Fruit fly (Drosophila melanogaster): ENCODE measurements around the gene jar.

The jar gene

DNA sequence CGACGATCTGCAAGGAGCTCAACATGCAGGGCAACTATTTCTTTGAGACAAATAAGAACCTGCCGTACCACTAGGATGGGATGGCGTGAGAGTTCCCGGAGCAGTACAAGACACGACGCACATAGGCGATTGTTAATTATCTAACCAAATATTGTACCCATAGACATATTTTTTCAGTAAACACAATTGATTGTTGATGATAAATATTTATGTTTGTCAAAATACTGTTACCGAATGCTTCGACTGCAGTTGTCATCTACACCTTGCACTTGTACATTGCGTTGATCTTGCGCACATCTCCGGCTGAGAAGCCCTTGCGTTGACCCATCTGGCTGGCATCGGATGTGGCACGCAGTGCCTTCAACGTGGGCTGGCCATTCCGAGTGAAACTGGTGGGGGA is 22.1 kb upstream of the jar start:
- TF ChIP-seq Smox (GFP tag; optimal IDR thresholded peaks at IDR 0.05) (no peak), CG10669 (GFP tag; optimal IDR thresholded peaks at IDR 0.05) (no peak), Ets96B (tag; optimal IDR thresholded peaks at IDR 0.05) (no peak), fkh (GFP tag; optimal IDR thresholded peaks at IDR 0.05) (peak; percentile 50), eg (GFP tag; IDR thresholded peaks at IDR 0.05) (no peak), vri (GFP tag; optimal IDR thresholded peaks at IDR 0.05) (no peak)

DNA sequence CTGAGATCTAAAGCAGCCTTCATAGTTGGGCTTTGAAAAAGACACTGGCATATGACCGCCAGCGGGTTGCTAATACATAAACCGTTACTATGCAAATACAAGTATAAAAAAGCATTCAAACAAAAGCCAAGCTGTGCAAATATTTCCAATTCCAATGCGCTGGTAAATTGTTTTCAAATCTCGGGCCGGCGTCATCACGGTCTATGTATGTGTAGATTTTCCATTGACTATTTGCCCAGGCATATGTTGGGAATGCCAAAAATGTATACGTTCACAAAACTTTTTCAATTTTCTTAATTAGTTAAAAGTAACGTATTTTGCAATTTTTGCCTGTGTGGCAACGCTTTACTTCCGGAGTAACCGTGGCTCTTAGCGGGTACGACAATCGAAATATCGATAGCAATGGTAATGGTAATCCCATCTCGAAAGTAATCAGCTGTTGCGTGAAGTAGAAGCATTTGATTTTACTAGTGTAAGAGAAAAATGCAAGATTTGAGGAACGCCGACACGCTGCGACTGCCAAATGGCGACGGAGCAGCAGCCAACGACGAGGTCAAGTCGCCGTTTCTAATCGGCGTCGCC is 18.8 kb upstream of the jar start, which contains the start of the genes CG34290 and Uck:
CG34290 (minus strand) TSS at position 51 of the 582 bp plus-strand sequence.
Uck (plus strand) TSS at position 405 of the 582 bp plus-strand sequence.
- TF ChIP-seq dac (GFP tag; optimal IDR thresholded peaks at IDR 0.05) (no peak), CG4318 (GFP tag; optimal IDR thresholded peaks at IDR 0.05) (no peak), ss (GFP tag; optimal IDR thresholded peaks at IDR 0.05) (peak in 1 of 2 experiments; percentile 73), Blimp-1 (GFP tag; optimal IDR thresholded peaks at IDR 0.05) (peak; percentile 41), Met (GFP tag; optimal IDR thresholded peaks at IDR 0.05) (no peak), CG3032 (tag; optimal IDR thresholded peaks at IDR 0.05) (peak; percentile 39), CG6808 (GFP tag; optimal IDR thresholded peaks at IDR 0.05) (peak; percentile 51), fd85E (GFP tag; optimal IDR thresholded peaks at IDR 0.05) (no peak), esn (GFP tag; optimal IDR thresholded peaks at IDR 0.05) (peak; percentile 74), svp (GFP tag) (peak; percentile 75), Eip78C (GFP tag) (peak; percentile 76), CG15336 (GFP tag; IDR thresholded peaks at IDR 0.05) (no peak), eg (GFP tag; IDR thresholded peaks at IDR 0.05) (peak; percentile 56), topi (GFP tag; optimal IDR thresholded peaks at IDR 0.05) (peak; percentile 62), Lpt (GFP tag; optimal IDR thresholded peaks at IDR 0.05) (no peak), CG11902 (GFP tag; optimal IDR thresholded peaks at IDR 0.05) (peak; percentile 6), cyc (GFP tag; optimal IDR thresholded peaks at IDR 0.05) (peak; percentile 60), CG8632 (GFP tag; optimal IDR thresholded peaks at IDR 0.05) (peak; percentile 27), CG7368 (GFP tag; optimal IDR thresholded peaks at IDR 0.05) (peak; percentile 40), achi (GFP tag; optimal IDR thresholded peaks at IDR 0.05) (peak; percentile 14), Smox (GFP tag; optimal IDR thresholded peaks at IDR 0.05) (no peak), dsx (GFP tag; optimal IDR thresholded peaks at IDR 0.05; ENCODE audit: poor library complexity, severe bottlenecking) (peak; percentile 34), fd59A (GFP tag; optimal IDR thresholded peaks at IDR 0.05) (peak; percentile 27), CG3919 (GFP tag; optimal IDR thresholded peaks at IDR 0.05) (peak; percentile 76), Hr39 (GFP tag; optimal IDR thresholded peaks at IDR 0.05) (no peak), Sox15 (GFP tag; optimal IDR thresholded peaks at IDR 0.05) (no peak), CG1621 (tag; optimal IDR thresholded peaks at IDR 0.05) (peak; percentile 65), vri (GFP tag; optimal IDR thresholded peaks at IDR 0.05) (peak; percentile 54), CG16779 (tag; optimal IDR thresholded peaks at IDR 0.05) (no peak), salr (GFP tag; optimal IDR thresholded peaks at IDR 0.05) (peak in 1 of 2 experiments; percentile 74), Ets96B (tag; optimal IDR thresholded peaks at IDR 0.05) (peak; percentile 28), pdm3 (GFP tag; optimal IDR thresholded peaks at IDR 0.05) (no peak), CG32006 (GFP tag; optimal IDR thresholded peaks at IDR 0.05) (no peak), CG34406 (GFP tag; optimal IDR thresholded peaks at IDR 0.05) (peak; percentile 35), CG11762 (GFP tag; optimal IDR thresholded peaks at IDR 0.05; ENCODE audit: insufficient read depth) (peak; percentile 18), net (GFP tag; optimal IDR thresholded peaks at IDR 0.05) (peak; percentile 41), Eip75B (GFP tag; optimal IDR thresholded peaks at IDR 0.05) (peak; percentile 50), Gug (GFP tag; IDR thresholded peaks at IDR 0.05) (no peak), acj6 (GFP tag; optimal IDR thresholded peaks at IDR 0.05) (peak; percentile 46), fkh (GFP tag; optimal IDR thresholded peaks at IDR 0.05) (peak; percentile 79), CG6792 (GFP tag; optimal IDR thresholded peaks at IDR 0.05) (peak; percentile 48), Sox102F (GFP tag; optimal IDR thresholded peaks at IDR 0.05) (peak; percentile 47), Hr4 (GFP tag; optimal IDR thresholded peaks at IDR 0.05) (peak; percentile 14), OdsH (GFP tag; optimal IDR thresholded peaks at IDR 0.05) (peak; percentile 53), CG31627 (GFP tag; optimal IDR thresholded peaks at IDR 0.05) (peak; percentile 51), CG6163 (GFP tag; IDR thresholded peaks at IDR 0.05) (peak; percentile 75), spab (GFP tag; optimal IDR thresholded peaks at IDR 0.05) (peak; percentile 33)
